Fruit fly (Drosophila melanogaster) Kc167 (cell line): ENCODE measurements around the gene CG7568.

Experiments used
- Sin3A ChIP-seq: fragments of >200 bp; optimal IDR thresholded peaks from 2 replicates; lab custom pipeline; 2018; ENCODE audit warnings: missing external identifiers
- h ChIP-seq: fragments of >200 bp; optimal IDR thresholded peaks from 3 replicates; lab custom pipeline; 2018; ENCODE audit warnings: missing external identifiers
- psq ChIP-seq: fragments of >200 bp; optimal IDR thresholded peaks from 2 replicates; lab custom pipeline; 2017; ENCODE audit warnings: missing external identifiers

DNA sequence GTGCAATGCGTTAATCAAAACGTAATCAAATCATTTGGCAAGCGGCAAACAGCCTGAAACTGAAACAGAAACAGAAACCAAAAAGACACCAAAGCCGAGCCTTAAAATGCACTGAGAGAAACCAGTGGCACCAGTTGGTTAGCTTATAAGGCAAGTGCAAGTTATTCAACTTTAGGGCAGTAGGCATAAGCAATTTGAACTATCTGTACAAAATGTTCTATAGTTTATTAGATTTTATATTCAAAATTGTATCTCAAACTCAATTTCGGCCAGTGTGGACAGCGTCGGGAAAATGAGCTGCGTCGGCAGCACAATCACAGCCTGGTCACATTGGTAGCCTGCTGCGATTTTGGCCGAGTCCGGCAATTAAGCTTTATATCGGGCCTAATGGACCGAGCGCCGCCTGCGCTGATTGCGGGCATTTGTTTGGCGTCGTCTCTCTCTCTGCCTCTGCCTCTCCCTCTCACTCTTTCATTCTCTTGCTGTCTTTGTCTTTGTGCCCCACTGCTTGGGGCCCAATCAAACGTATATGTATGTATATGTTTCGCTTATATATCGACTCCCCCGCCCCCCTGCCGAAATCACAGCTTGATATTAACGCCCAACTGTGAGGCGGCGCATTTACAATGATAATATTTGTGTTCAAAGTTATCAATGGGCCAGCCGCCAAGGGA, 33.5 kb downstream of the CG7568 start:
- TF ChIP-seq Sin3A: no peak
- no peak for TF ChIP-seq psq (lab: Kevin White, UChicago)
- no peak for TF ChIP-seq h (lab: Kevin White, UChicago)
